Worm (Caenorhabditis elegans) whole organism, L2 larva: ENCODE data around the gene C45G9.15.

Experiments
- aly-2 ChIP-seq: fragments of 150-350 bp; optimal IDR thresholded peaks from 2 replicates; lab custom pipeline; 2014; ENCODE audit warnings: missing biosample characterization, missing genetic modification characterization
- elt-1 ChIP-seq: fragments of 150-350 bp; optimal IDR thresholded peaks from 2 replicates; lab custom pipeline; 2014; ENCODE audit warnings: missing biosample characterization, missing genetic modification characterization
- ztf-11 ChIP-seq: sonication (generic microtip); optimal IDR thresholded peaks from 2 replicates; lab custom pipeline; 2017; ENCODE audit warnings: missing biosample characterization, missing genetic modification characterization

DNA sequence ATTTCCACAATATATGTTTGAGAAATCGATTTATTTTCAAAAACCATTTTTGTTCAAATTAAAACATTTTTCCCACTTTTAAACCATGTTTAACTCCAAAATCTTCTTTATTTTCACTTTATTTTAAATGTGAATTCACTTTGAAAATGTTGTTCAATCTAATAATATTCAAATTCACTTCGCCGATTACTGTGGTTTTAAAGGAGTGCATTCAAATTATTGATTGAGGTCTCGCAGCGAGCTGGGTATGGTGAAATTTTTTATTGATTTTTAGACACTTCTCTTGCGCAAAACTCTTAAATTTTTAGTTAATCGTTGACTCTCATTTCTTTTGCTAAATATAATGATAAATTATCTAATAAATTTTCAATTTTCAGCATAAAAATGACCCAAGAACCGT is 4.1 kb downstream of the C45G9.15 start, which contains the start of gene C45G9.5:
- TF ChIP-seq aly-2 (no peak), elt-1 (tag; lab: Kevin White, UChicago) (no peak), ztf-11 (tag; lab: Kevin White, UChicago) (no peak)
